Fruit fly (Drosophila melanogaster) whole organism, embryonic: Measurements from ENCODE around the gene aux.

Experiments used
- Adf1 ChIP-seq: fragments of 200-800 bp; sonication (Bioruptor generic); IDR thresholded peaks from 2 replicates; pipeline ENCODE4 v1.3.6; 2022; ENCODE audit warnings: missing biosample characterization, missing genetic modification characterization
- CG10565 ChIP-seq: fragments of 200-800 bp; sonication (Bioruptor generic); optimal IDR thresholded peaks from 3 replicates; lab custom pipeline; 2016; ENCODE audit warnings: missing biosample characterization, mild to moderate bottlenecking, missing genetic modification characterization
- CG11456 ChIP-seq: fragments of 200-800 bp; sonication (Bioruptor generic); IDR thresholded peaks from 3 replicates; pipeline ENCODE4 v1.3.6; 2022; ENCODE audit warnings: missing biosample characterization, missing genetic modification characterization
- CG13775 ChIP-seq: fragments of 200-800 bp; sonication (Bioruptor generic); optimal IDR thresholded peaks from 3 replicates; lab custom pipeline; 2017; ENCODE audit warnings: missing biosample characterization, mild to moderate bottlenecking, missing genetic modification characterization
- CG17829 ChIP-seq: fragments of 200-800 bp; optimal IDR thresholded peaks from 2 replicates; lab custom pipeline; 2019; ENCODE audit warnings: missing biosample characterization, mild to moderate bottlenecking, missing genetic modification characterization, moderate library complexity
- CG1792 ChIP-seq: fragments of 200-800 bp; sonication (Bioruptor generic); optimal IDR thresholded peaks from 2 replicates; lab custom pipeline; 2016; ENCODE audit warnings: missing biosample characterization, missing genetic modification characterization
- CG18011 ChIP-seq: fragments of 200-800 bp; sonication (Bioruptor generic); optimal IDR thresholded peaks from 2 replicates; lab custom pipeline; 2017; ENCODE audit warnings: missing biosample characterization, missing genetic modification characterization, mild to moderate bottlenecking, moderate library complexity, missing genotype
- CG3163 ChIP-seq: fragments of 200-800 bp; sonication (Bioruptor generic); optimal IDR thresholded peaks from 3 replicates; lab custom pipeline; 2016; ENCODE audit warnings: missing biosample characterization, missing genetic modification characterization
- CG34422 ChIP-seq: fragments of 200-800 bp; sonication (Bioruptor generic); IDR thresholded peaks from 3 replicates; pipeline ENCODE4 v1.3.6; 2022; ENCODE audit warnings: missing biosample characterization, missing genetic modification characterization
- CG3847 ChIP-seq: fragments of 200-800 bp; sonication (Bioruptor generic); IDR thresholded peaks from 2 replicates; pipeline ENCODE4 v1.3.6; 2022; ENCODE audit warnings: missing biosample characterization, missing genetic modification characterization
- CG6254 ChIP-seq: fragments of 200-800 bp; sonication (Bioruptor generic); optimal IDR thresholded peaks from 3 replicates; lab custom pipeline; 2017; ENCODE audit warnings: mild to moderate bottlenecking, missing biosample characterization, missing genetic modification reagents, missing genetic modification characterization
- CG6813 ChIP-seq: fragments of 200-800 bp; sonication (Bioruptor generic); optimal IDR thresholded peaks from 2 replicates; lab custom pipeline; 2017; ENCODE audit warnings: missing biosample characterization, missing genetic modification characterization, mild to moderate bottlenecking, moderate library complexity, missing genetic modification reagents
- CG8944 ChIP-seq: fragments of 200-800 bp; sonication (Bioruptor generic); optimal IDR thresholded peaks from 3 replicates; lab custom pipeline; 2016; ENCODE audit warnings: missing biosample characterization, missing genetic modification characterization
- CG9609 ChIP-seq: fragments of 200-800 bp; sonication (Bioruptor generic); optimal IDR thresholded peaks from 3 replicates; lab custom pipeline; 2016; ENCODE audit warnings: missing biosample characterization, missing genetic modification characterization
- CG9932 ChIP-seq: fragments of 200-800 bp; sonication (Bioruptor generic); IDR thresholded peaks from 2 replicates; pipeline ENCODE4 v1.3.6; 2022; ENCODE audit warnings: missing biosample characterization, missing genetic modification characterization
- CTCF ChIP-seq: fragments of 200-800 bp; sonication (Bioruptor generic); optimal IDR thresholded peaks from 2 replicates; lab custom pipeline; 2017; ENCODE audit warnings: missing biosample characterization, mild to moderate bottlenecking, missing genetic modification characterization, moderate library complexity
- Dbx ChIP-seq: fragments of 200-800 bp; sonication (Bioruptor generic); IDR thresholded peaks from 3 replicates; pipeline ENCODE4 v1.3.6; 2022; ENCODE audit warnings: missing biosample characterization, missing genetic modification characterization
- Doc3 ChIP-seq: fragments of 200-800 bp; sonication (Bioruptor generic); IDR thresholded peaks from 3 replicates; pipeline ENCODE4 v1.3.6; 2022; ENCODE audit warnings: missing biosample characterization, missing genetic modification characterization; ENCODE audit not compliant: partially characterized antibody
- ERR ChIP-seq: fragments of 200-800 bp; sonication (Bioruptor generic); optimal IDR thresholded peaks from 2 replicates; lab custom pipeline; 2016; ENCODE audit warnings: missing biosample characterization, missing genetic modification characterization
- Ets65A ChIP-seq: fragments of 200-800 bp; sonication (Bioruptor generic); peaks from one replicate; lab custom pipeline; 2016; ENCODE audit warnings: missing biosample characterization, missing genetic modification characterization
- Gsc ChIP-seq: fragments of 200-800 bp; sonication (Bioruptor generic); IDR thresholded peaks from 2 replicates; pipeline ENCODE4 v1.3.6; 2022; ENCODE audit warnings: missing biosample characterization, missing genetic modification characterization
- HLHmδ ChIP-seq: fragments of 200-800 bp; sonication (Bioruptor generic); optimal IDR thresholded peaks from 2 replicates; lab custom pipeline; 2018; ENCODE audit warnings: missing biosample characterization, mild to moderate bottlenecking, missing genetic modification characterization, moderate library complexity
- Hmx ChIP-seq: fragments of 200-800 bp; sonication (Bioruptor generic); optimal IDR thresholded peaks from 2 replicates; lab custom pipeline; 2016; ENCODE audit warnings: missing biosample characterization, missing genetic modification characterization
- MTF-1 ChIP-seq: fragments of 200-800 bp; sonication (Bioruptor generic); optimal IDR thresholded peaks from 2 replicates; lab custom pipeline; 2018; ENCODE audit warnings: missing biosample characterization, mild to moderate bottlenecking, missing genetic modification characterization, borderline replicate concordance
- Mad ChIP-seq: fragments of 200-800 bp; sonication (Bioruptor generic); optimal IDR thresholded peaks from 2 replicates; lab custom pipeline; 2016; ENCODE audit warnings: missing biosample characterization, missing genetic modification characterization
- Mes4 ChIP-seq: fragments of 200-800 bp; sonication (Bioruptor generic); optimal IDR thresholded peaks from 2 replicates; lab custom pipeline; 2016; ENCODE audit warnings: missing biosample characterization, missing genetic modification characterization
- Rfx ChIP-seq: fragments of 200-800 bp; sonication (Bioruptor generic); IDR thresholded peaks from 2 replicates; pipeline ENCODE4 v1.3.6; 2022; ENCODE audit warnings: missing biosample characterization, missing genetic modification characterization
- Sox100B ChIP-seq: fragments of 200-800 bp; sonication (Bioruptor generic); optimal IDR thresholded peaks from 3 replicates; lab custom pipeline; 2018; ENCODE audit warnings: missing biosample characterization, mild to moderate bottlenecking, missing genetic modification characterization
- amos ChIP-seq: fragments of 200-800 bp; sonication (Bioruptor generic); IDR thresholded peaks from 2 replicates; pipeline ENCODE4 v1.3.6; 2022; ENCODE audit warnings: missing biosample characterization, missing genetic modification characterization; ENCODE audit not compliant: partially characterized antibody
- bab2 ChIP-seq: fragments of 200-800 bp; sonication (Bioruptor generic); optimal IDR thresholded peaks from 2 replicates; lab custom pipeline; 2016; ENCODE audit warnings: missing biosample characterization, missing genetic modification characterization
- bcd ChIP-seq: fragments of 200-800 bp; sonication (Bioruptor generic); optimal IDR thresholded peaks from 2 replicates; lab custom pipeline; 2017; ENCODE audit warnings: missing biosample characterization, mild to moderate bottlenecking, missing genetic modification characterization
- chn ChIP-seq: fragments of 200-800 bp; sonication (Bioruptor generic); optimal IDR thresholded peaks from 2 replicates; lab custom pipeline; 2016; ENCODE audit warnings: missing biosample characterization, missing genetic modification characterization
- crp ChIP-seq, 2 experiments: fragments of 200-800 bp; sonication (Bioruptor generic); optimal IDR thresholded peaks; 2 replicates in 1 of 2; 3 replicates in 1 of 2; lab custom pipeline; 2017; ENCODE audit warnings: missing biosample characterization in 2 of 2, missing genetic modification characterization in 2 of 2, mild to moderate bottlenecking in 1 of 2, moderate library complexity in 1 of 2
- dati ChIP-seq: fragments of 200-800 bp; sonication (Bioruptor generic); IDR thresholded peaks from 2 replicates; pipeline ENCODE4 v1.3.6; 2022; ENCODE audit warnings: missing biosample characterization, missing genetic modification characterization
- ems ChIP-seq: fragments of 200-800 bp; sonication (Bioruptor generic); optimal IDR thresholded peaks from 3 replicates; lab custom pipeline; 2016; ENCODE audit warnings: missing biosample characterization, missing genetic modification characterization
- exex ChIP-seq: fragments of 200-800 bp; sonication (Bioruptor generic); optimal IDR thresholded peaks from 4 replicates; lab custom pipeline; 2018; ENCODE audit warnings: missing biosample characterization, mild to moderate bottlenecking, missing genetic modification characterization, moderate library complexity
- gt ChIP-seq: fragments of 200-800 bp; sonication (Bioruptor generic); IDR thresholded peaks from 2 replicates; pipeline ENCODE4 v1.3.6; 2022; ENCODE audit warnings: missing biosample characterization, missing genetic modification characterization
- ham ChIP-seq: fragments of 200-800 bp; sonication (Bioruptor generic); IDR thresholded peaks from 2 replicates; pipeline ENCODE4 v1.3.6; 2022; ENCODE audit warnings: missing biosample characterization, missing genetic modification characterization
- kah ChIP-seq: fragments of 200-800 bp; sonication (Bioruptor generic); optimal IDR thresholded peaks from 2 replicates; lab custom pipeline; 2018; ENCODE audit warnings: missing biosample characterization, mild to moderate bottlenecking, missing genetic modification characterization
- lab ChIP-seq: fragments of 200-800 bp; sonication (Bioruptor generic); optimal IDR thresholded peaks from 3 replicates; lab custom pipeline; 2017; ENCODE audit warnings: missing biosample characterization, missing genetic modification characterization, mild to moderate bottlenecking, moderate library complexity, missing genetic modification reagents
- lola ChIP-seq, 3 experiments: fragments of >200 bp in 2 of 3; fragments of 200-800 bp in 1 of 3; sonication (Bioruptor generic) in 1 of 3; optimal IDR thresholded peaks; 2 replicates each; lab custom pipeline; 2017 to 2019; ENCODE audit warnings: missing biosample characterization in 3 of 3, missing genetic modification characterization in 3 of 3, mild to moderate bottlenecking in 1 of 3, moderate library complexity in 1 of 3
- mld ChIP-seq: fragments of 200-800 bp; sonication (Bioruptor generic); IDR thresholded peaks from 3 replicates; pipeline ENCODE4 v1.3.6; 2022; ENCODE audit warnings: missing biosample characterization, missing genetic modification characterization; ENCODE audit not compliant: partially characterized antibody
- prd ChIP-seq, 3 experiments: fragments of >200 bp in 2 of 3; fragments of 200-800 bp in 1 of 3; sonication (Bioruptor generic) in 1 of 3; optimal IDR thresholded peaks in 2 of 3; IDR thresholded peaks in 1 of 3; 2 replicates in 2 of 3; 3 replicates in 1 of 3; pipeline versions ENCODE4 v1.3.6 to Lab custom; 2017 to 2022; ENCODE audit warnings: missing biosample characterization in 1 of 3, missing genetic modification characterization in 1 of 3
- salm ChIP-seq: fragments of 200-800 bp; sonication (Bioruptor generic); optimal IDR thresholded peaks from 2 replicates; lab custom pipeline; 2018; ENCODE audit warnings: missing biosample characterization, mild to moderate bottlenecking, missing genetic modification characterization
- sim ChIP-seq: fragments of 200-800 bp; sonication (Bioruptor generic); IDR thresholded peaks from 2 replicates; pipeline ENCODE4 v1.3.6; 2022; ENCODE audit warnings: missing biosample characterization, missing genetic modification characterization
- slp2 ChIP-seq: fragments of 200-800 bp; sonication (Bioruptor generic); optimal IDR thresholded peaks from 2 replicates; lab custom pipeline; 2016; ENCODE audit warnings: missing biosample characterization, missing genetic modification characterization
- stwl ChIP-seq: fragments of 200-800 bp; sonication (Bioruptor generic); optimal IDR thresholded peaks from 3 replicates; lab custom pipeline; 2018; ENCODE audit warnings: missing biosample characterization, mild to moderate bottlenecking, missing genetic modification characterization, moderate library complexity
- sug ChIP-seq: fragments of 200-800 bp; optimal IDR thresholded peaks from 2 replicates; lab custom pipeline; 2019; ENCODE audit warnings: missing biosample characterization, mild to moderate bottlenecking, missing genetic modification characterization, moderate library complexity
- trem ChIP-seq: fragments of 200-800 bp; optimal IDR thresholded peaks from 3 replicates; lab custom pipeline; 2019; ENCODE audit warnings: missing biosample characterization, mild to moderate bottlenecking, missing genetic modification characterization, moderate library complexity
- unc-4 ChIP-seq: fragments of 200-800 bp; sonication (Bioruptor generic); IDR thresholded peaks from 2 replicates; pipeline ENCODE4 v1.3.6; 2022; ENCODE audit warnings: missing biosample characterization, missing genetic modification characterization; ENCODE audit not compliant: partially characterized antibody
- zfh2 ChIP-seq: fragments of 200-800 bp; sonication (Bioruptor generic); optimal IDR thresholded peaks from 2 replicates; lab custom pipeline; 2016; ENCODE audit warnings: missing biosample characterization, missing genetic modification characterization

Gene aux

dm6 chr3R:4220780-4221179 lies 9.2 kb downstream of the aux start (continued):
- TF ChIP-seq CG34422 (GFP tag; lab: Robert Waterston, UW) (peak; percentile 56; the same call in 2 of the 3 replicates), kah (no peak), lab (GFP tag; lab: Kevin White, UChicago) (no peak), salm (tag; lab: Kevin White, UChicago) (no peak), Adf1 (GFP tag; lab: Robert Waterston, UW) (peak; percentile 56), CTCF (peak; percentile 68), crp (GFP tag; optimal IDR thresholded peaks at IDR 0.05; lab: Kevin White, UChicago) (peak in 1 of 2 experiments; percentile 9), bcd (GFP tag; lab: Kevin White, UChicago) (peak; percentile 36), stwl (tag; lab: Kevin White, UChicago) (peak; percentile 58), ham (GFP tag; lab: Robert Waterston, UW) (no peak), HLHmδ (no peak), lola (GFP tag; optimal IDR thresholded peaks at IDR 0.05; lab: Kevin White, UChicago) (no peak), ems (GFP tag; lab: Kevin White, UChicago) (peak; percentile 49), chn (peak; percentile 25), CG11456 (peak; percentile 66; the same call in 2 of the 3 replicates), ERR (peak; percentile 50), Mes4 (peak; percentile 32), exex (tag; lab: Kevin White, UChicago) (no peak), Doc3 (GFP tag; lab: Robert Waterston, UW) (peak; percentile 96), CG8944 (GFP tag; lab: Kevin White, UChicago) (peak; percentile 22), CG17829 (tag; lab: Kevin White, UChicago) (peak; percentile 70), Mad (peak; percentile 31), trem (tag; lab: Kevin White, UChicago) (peak; percentile 69), Dbx (peak; percentile 70; the same call in 2 of the 3 replicates), CG1792 (GFP tag; lab: Kevin White, UChicago) (peak; percentile 22), CG18011 (GFP tag; lab: Kevin White, UChicago) (peak; percentile 20), bab2 (GFP tag; lab: Kevin White, UChicago) (peak; percentile 13), slp2 (GFP tag; lab: Kevin White, UChicago) (no peak), Gsc (GFP tag; lab: Robert Waterston, UW) (no peak), Sox100B (GFP tag; lab: Kevin White, UChicago) (no peak), CG6254 (GFP tag; lab: Kevin White, UChicago) (no peak), prd (optimal IDR thresholded peaks at IDR 0.05; lab: Kevin White, UChicago) (no peak), prd (GFP tag; IDR thresholded peaks at IDR 0.05; lab: Robert Waterston, UW) (0 out of 3 replicates have a peak, but pooled peaks have one; percentile 11), unc-4 (GFP tag; lab: Robert Waterston, UW) (peak; percentile 97), gt (GFP tag; lab: Robert Waterston, UW) (no peak), amos (GFP tag; lab: Robert Waterston, UW) (peak; percentile 99), dati (GFP tag; lab: Robert Waterston, UW) (no peak), zfh2 (peak; percentile 49), Hmx (GFP tag; lab: Kevin White, UChicago) (no peak), Rfx (peak; percentile 76), CG3163 (GFP tag; lab: Kevin White, UChicago) (peak; percentile 28), MTF-1 (no peak), CG10565 (no peak), sug (tag; lab: Kevin White, UChicago) (peak; percentile 52), CG6813 (no peak), sim (GFP tag; lab: Robert Waterston, UW) (no peak), CG3847 (GFP tag; lab: Robert Waterston, UW) (peak; percentile 66), CG9609 (GFP tag; lab: Kevin White, UChicago) (peak; percentile 7), Ets65A (GFP tag; lab: Kevin White, UChicago) (peak; percentile 87), CG13775 (GFP tag; lab: Kevin White, UChicago) (peak; percentile 25), mld (peak; percentile 98), CG9932 (GFP tag; lab: Robert Waterston, UW) (peak; percentile 78)
